Worm (Caenorhabditis elegans) whole organism, L1 larva: ENCODE data around the gene ttr-13.

ENCODE experiments used
- C04F5.9 ChIP-seq: sonication (generic microtip); optimal IDR thresholded peaks from 2 replicates; lab custom pipeline; 2016; ENCODE audit warnings: missing genetic modification characterization, missing compliant biosample characterization
- aha-1 ChIP-seq: fragments of 150-350 bp; optimal IDR thresholded peaks from 2 replicates; lab custom pipeline; 2014; ENCODE audit warnings: missing biosample characterization, missing genetic modification characterization
- alr-1 ChIP-seq: fragments of 200-800 bp; sonication (Bioruptor generic); optimal IDR thresholded peaks from 2 replicates; lab custom pipeline; 2018; ENCODE audit warnings: borderline replicate concordance, mild to moderate bottlenecking, missing genetic modification characterization, missing compliant biosample characterization
- ceh-63 ChIP-seq: fragments of 200-800 bp; sonication (Bioruptor generic); optimal IDR thresholded peaks from 2 replicates; lab custom pipeline; 2018; ENCODE audit warnings: mild to moderate bottlenecking, missing genetic modification characterization, missing compliant biosample characterization
- ceh-8 ChIP-seq: fragments of 200-800 bp; sonication (Bioruptor generic); optimal IDR thresholded peaks from 2 replicates; lab custom pipeline; 2018; ENCODE audit warnings: mild to moderate bottlenecking, missing genetic modification characterization, moderate library complexity, missing compliant biosample characterization
- ceh-88 ChIP-seq: fragments of 200-800 bp; sonication (Bioruptor generic); IDR thresholded peaks from 2 replicates; pipeline ENCODE4 v1.3.6; 2022; ENCODE audit warnings: missing genetic modification characterization, missing compliant biosample characterization
- ceh-90 ChIP-seq: sonication (generic microtip); optimal IDR thresholded peaks from 2 replicates; lab custom pipeline; 2016; ENCODE audit warnings: missing genetic modification characterization, missing compliant biosample characterization
- efl-1 ChIP-seq, 4 experiments: fragments of 150-350 bp; optimal IDR thresholded peaks in 3 of 4; peaks in 1 of 4; 1 replicate in 1 of 4; 2 replicates in 3 of 4; lab custom pipeline; 2014; ENCODE audit warnings: missing biosample characterization in 2 of 4, missing genetic modification characterization in 2 of 4, missing genetic modification reagents in 2 of 4
- efl-3 ChIP-seq: fragments of 200-800 bp; sonication (Bioruptor generic); optimal IDR thresholded peaks from 2 replicates; lab custom pipeline; 2018; ENCODE audit warnings: mild to moderate bottlenecking, missing genetic modification characterization, missing compliant biosample characterization
- egl-27 ChIP-seq, 2 experiments: fragments of 150-350 bp in 1 of 2; sonication (generic microtip); optimal IDR thresholded peaks; 3 replicates each; lab custom pipeline; 2017 to 2018; ENCODE audit warnings: missing biosample characterization in 2 of 2, missing genetic modification characterization in 2 of 2, missing genetic modification reagents in 2 of 2
- elt-2 ChIP-seq: sonication (generic microtip); optimal IDR thresholded peaks from 2 replicates; lab custom pipeline; 2016; ENCODE audit warnings: missing genetic modification characterization, mild to moderate bottlenecking, inconsistent platforms, missing compliant biosample characterization, missing genetic modification reagents
- fkh-4 ChIP-seq: sonication (generic microtip); optimal IDR thresholded peaks from 2 replicates; lab custom pipeline; 2016; ENCODE audit warnings: missing compliant biosample characterization, missing genetic modification characterization, borderline replicate concordance
- fos-1 ChIP-seq: fragments of 150-350 bp; optimal IDR thresholded peaks from 2 replicates; lab custom pipeline; 2014; ENCODE audit warnings: missing biosample characterization, missing genetic modification characterization
- hlh-17 ChIP-seq: fragments of 200-800 bp; sonication (Bioruptor generic); optimal IDR thresholded peaks from 2 replicates; lab custom pipeline; 2018; ENCODE audit warnings: missing genetic modification characterization, mild to moderate bottlenecking, missing compliant biosample characterization, moderate library complexity, borderline replicate concordance
- irx-1 ChIP-seq: sonication (generic microtip); optimal IDR thresholded peaks from 2 replicates; lab custom pipeline; 2016; ENCODE audit warnings: missing genetic modification characterization, missing compliant biosample characterization
- isw-1 ChIP-seq: fragments of 200-800 bp; sonication (Bioruptor generic); IDR thresholded peaks from 2 replicates; pipeline ENCODE4 v1.3.6; 2022; ENCODE audit warnings: missing genetic modification characterization, missing compliant biosample characterization
- jun-1 ChIP-seq: fragments of 150-350 bp; optimal IDR thresholded peaks from 2 replicates; lab custom pipeline; 2014; ENCODE audit warnings: missing biosample characterization, missing genetic modification reagents, missing genetic modification characterization
- lin-15B ChIP-seq: fragments of 150-350 bp; sonication (generic microtip); optimal IDR thresholded peaks from 3 replicates; lab custom pipeline; 2014; ENCODE audit warnings: missing biosample characterization, missing genetic modification characterization
- lin-39 ChIP-seq: fragments of 150-350 bp; optimal IDR thresholded peaks from 2 replicates; lab custom pipeline; 2014; ENCODE audit warnings: missing biosample characterization, missing genetic modification reagents, missing genetic modification characterization
- lsy-2 ChIP-seq, 2 experiments: fragments of 150-350 bp; optimal IDR thresholded peaks; 2 replicates each; lab custom pipeline; 2014; ENCODE audit warnings: missing biosample characterization in 2 of 2, missing genetic modification characterization in 2 of 2
- mab-9 ChIP-seq: fragments of 200-800 bp; sonication (Bioruptor generic); IDR thresholded peaks from 2 replicates; pipeline ENCODE4 v1.3.6; 2022; ENCODE audit warnings: missing genetic modification reagents, missing genetic modification characterization, missing compliant biosample characterization
- mdl-1 ChIP-seq, 2 experiments: fragments of 150-350 bp; optimal IDR thresholded peaks; 2 replicates each; lab custom pipeline; 2014 to 2017; ENCODE audit warnings: missing biosample characterization in 2 of 2, missing genetic modification characterization in 2 of 2, inconsistent platforms in 1 of 2
- mef-2 ChIP-seq: fragments of 150-350 bp; optimal IDR thresholded peaks from 2 replicates; lab custom pipeline; 2014; ENCODE audit warnings: missing biosample characterization, missing genetic modification characterization
- mep-1 ChIP-seq: fragments of 150-350 bp; optimal IDR thresholded peaks from 2 replicates; lab custom pipeline; 2014; ENCODE audit warnings: missing biosample characterization, missing genetic modification characterization
- nhr-19 ChIP-seq: fragments of 200-800 bp; sonication (Bioruptor generic); conservative IDR thresholded peaks from 2 replicates; pipeline ENCODE4 v1.3.6; 2022; ENCODE audit warnings: missing genetic modification characterization, missing compliant biosample characterization
- nhr-20 ChIP-seq: sonication (generic microtip); optimal IDR thresholded peaks from 2 replicates; lab custom pipeline; 2016; ENCODE audit warnings: mild to moderate bottlenecking, missing genetic modification characterization, missing compliant biosample characterization
- nhr-237 ChIP-seq: fragments of 150-350 bp; optimal IDR thresholded peaks from 2 replicates; lab custom pipeline; 2014; ENCODE audit warnings: missing biosample characterization, missing genetic modification characterization
- nhr-28 ChIP-seq: fragments of 150-350 bp; optimal IDR thresholded peaks from 2 replicates; lab custom pipeline; 2014; ENCODE audit warnings: missing biosample characterization, missing genetic modification characterization
- nhr-76 ChIP-seq: sonication (generic microtip); optimal IDR thresholded peaks from 2 replicates; lab custom pipeline; 2017; ENCODE audit warnings: missing biosample characterization, missing genetic modification characterization
- nhr-77 ChIP-seq: fragments of 150-350 bp; optimal IDR thresholded peaks from 2 replicates; lab custom pipeline; 2014; ENCODE audit warnings: missing biosample characterization, missing genetic modification characterization
- nhr-90 ChIP-seq: sonication (generic microtip); optimal IDR thresholded peaks from 2 replicates; lab custom pipeline; 2016; ENCODE audit warnings: mild to moderate bottlenecking, missing genetic modification characterization, missing compliant biosample characterization; ENCODE audit not compliant: poor library complexity
- pag-3 ChIP-seq: sonication (generic microtip); optimal IDR thresholded peaks from 2 replicates; lab custom pipeline; 2017; ENCODE audit warnings: missing genetic modification characterization, mild to moderate bottlenecking, missing compliant biosample characterization, antibody characterized with exemption, borderline replicate concordance; ENCODE audit not compliant: insufficient read depth
- pqm-1 ChIP-seq: sonication (generic microtip); optimal IDR thresholded peaks from 3 replicates; lab custom pipeline; 2017; ENCODE audit warnings: missing biosample characterization, missing genetic modification characterization
- rnt-1 ChIP-seq: sonication (generic microtip); optimal IDR thresholded peaks from 2 replicates; lab custom pipeline; 2016; ENCODE audit warnings: mild to moderate bottlenecking, missing genetic modification characterization, moderate library complexity, missing compliant biosample characterization
- snpc-4 ChIP-seq: fragments of 150-350 bp; optimal IDR thresholded peaks from 2 replicates; lab custom pipeline; 2014; ENCODE audit warnings: missing biosample characterization, missing genetic modification characterization
- sptf-1 ChIP-seq: fragments of 150-350 bp; optimal IDR thresholded peaks from 2 replicates; lab custom pipeline; 2014; ENCODE audit warnings: missing biosample characterization, missing genetic modification characterization
- swsn-7 ChIP-seq: sonication (generic microtip); optimal IDR thresholded peaks from 2 replicates; lab custom pipeline; 2016; ENCODE audit warnings: missing genetic modification characterization, missing compliant biosample characterization
- unc-130 ChIP-seq: fragments of 150-350 bp; optimal IDR thresholded peaks from 2 replicates; lab custom pipeline; 2017; ENCODE audit warnings: missing biosample characterization, missing genetic modification characterization, inconsistent platforms
- unc-30 ChIP-seq: sonication (generic microtip); optimal IDR thresholded peaks from 2 replicates; lab custom pipeline; 2017; ENCODE audit warnings: missing biosample characterization, missing genetic modification characterization
- unc-62 ChIP-seq: fragments of 150-350 bp; optimal IDR thresholded peaks from 2 replicates; lab custom pipeline; 2014; ENCODE audit warnings: missing biosample characterization, missing genetic modification reagents, missing genetic modification characterization
- xbp-1 ChIP-seq: sonication (generic microtip); optimal IDR thresholded peaks from 2 replicates; lab custom pipeline; 2016; ENCODE audit warnings: missing genetic modification characterization, missing compliant biosample characterization
- ztf-11 ChIP-seq, 2 experiments: sonication (generic microtip); optimal IDR thresholded peaks; 2 replicates each; lab custom pipeline; 2016 to 2017; ENCODE audit warnings: missing genetic modification characterization in 2 of 2, missing biosample characterization in 1 of 2, missing compliant biosample characterization in 1 of 2
- ztf-4 ChIP-seq: fragments of 150-350 bp; optimal IDR thresholded peaks from 2 replicates; lab custom pipeline; 2014; ENCODE audit warnings: missing biosample characterization, missing genetic modification characterization

The ttr-13 gene

ce11 chrV:20636855-20637254 lies at the start of gene ttr-13:
Gene ttr-13 (minus strand): TSS chrV:20636955.
- TF ChIP-seq xbp-1 (tag; lab: Kevin White, UChicago) (no peak), egl-27 (tag; optimal IDR thresholded peaks at IDR 0.05; lab: Kevin White, UChicago) (no peak), mdl-1 (tag; optimal IDR thresholded peaks at IDR 0.05; lab: Kevin White, UChicago) (no peak), C04F5.9 (tag; lab: Kevin White, UChicago) (no peak), unc-30 (no peak), lin-15B (tag; lab: Kevin White, UChicago) (no peak), alr-1 (tag; lab: Kevin White, UChicago) (no peak), nhr-76 (tag; lab: Kevin White, UChicago) (no peak), isw-1 (GFP tag; lab: Robert Waterston, UW) (no peak), ztf-11 (tag; optimal IDR thresholded peaks at IDR 0.05; lab: Kevin White, UChicago) (no peak), fkh-4 (tag; lab: Kevin White, UChicago) (no peak), ceh-63 (GFP tag; lab: Kevin White, UChicago) (no peak), nhr-20 (tag; lab: Kevin White, UChicago) (no peak), lin-39 (tag; lab: Kevin White, UChicago) (no peak), pag-3 (tag; lab: Kevin White, UChicago) (no peak), lsy-2 (tag; optimal IDR thresholded peaks at IDR 0.05; lab: Kevin White, UChicago) (no peak), fos-1 (tag; lab: Kevin White, UChicago) (no peak), ceh-8 (GFP tag; lab: Kevin White, UChicago) (no peak)
- TF ChIP-seq, all 84 proteins: peak for 0

ce11 chrV:20685383-20685782 lies 48.6 kb upstream of the ttr-13 start, which contains the start of gene klf-2:
Gene klf-2 (plus strand): TSS chrV:20685683.
- no peak for TF ChIP-seq aha-1 (tag; lab: Kevin White, UChicago)
- TF ChIP-seq, all 84 proteins: peak for 0

DNA sequence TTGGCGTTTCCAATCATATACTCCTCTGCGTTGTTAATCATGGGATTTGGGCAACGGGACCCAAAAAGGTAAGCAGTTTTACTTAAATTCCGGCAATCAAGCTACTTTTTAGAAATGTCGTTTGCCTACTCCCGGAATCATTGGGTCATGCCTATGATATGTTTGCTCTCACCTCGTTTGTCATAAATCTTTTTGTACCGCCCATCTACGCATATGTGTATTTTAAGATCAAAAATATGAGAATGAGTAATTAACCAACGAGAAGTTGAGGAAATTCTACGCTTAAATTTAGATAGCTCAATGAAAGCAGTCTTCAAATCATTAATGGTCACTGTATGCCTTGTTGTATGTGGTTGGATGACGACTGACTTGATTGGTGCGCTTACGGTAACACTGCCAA lies 45.6 kb upstream of the ttr-13 start:
- no peak for TF ChIP-seq nhr-19 (GFP tag; lab: Robert Waterston, UW)
- no peak for TF ChIP-seq mef-2 (tag; lab: Kevin White, UChicago)
- TF ChIP-seq ceh-88 = no peak
- no peak for TF ChIP-seq efl-3 (GFP tag; lab: Kevin White, UChicago)
- no peak for TF ChIP-seq nhr-77 (tag; lab: Kevin White, UChicago)
- no peak for TF ChIP-seq mab-9
- TF ChIP-seq nhr-90 = no peak
- TF ChIP-seq xbp-1 (tag; lab: Kevin White, UChicago) = no peak
- TF ChIP-seq irx-1 (tag; lab: Kevin White, UChicago) = no peak
- TF ChIP-seq jun-1 = no peak
- TF ChIP-seq elt-2 (tag; lab: Kevin White, UChicago) = no peak
- TF ChIP-seq efl-1 (optimal IDR thresholded peaks at IDR 0.05; lab: Kevin White, UChicago) = no peak
- no peak for TF ChIP-seq efl-1 (GFP tag; optimal IDR thresholded peaks at IDR 0.05 in 1 of 2; lab: Kevin White, UChicago)
- TF ChIP-seq ceh-8 (GFP tag; lab: Kevin White, UChicago) = no peak
- no peak for TF ChIP-seq mep-1
- TF ChIP-seq nhr-237 = no peak

ce11 chrV:20681824-20682223 lies 45.1 kb upstream of the ttr-13 start:
- TF ChIP-seq snpc-4 (tag; lab: Kevin White, UChicago) (peak; percentile 86), unc-62 (GFP tag; lab: Kevin White, UChicago) (no peak), xbp-1 (tag; lab: Kevin White, UChicago) (no peak)

DNA sequence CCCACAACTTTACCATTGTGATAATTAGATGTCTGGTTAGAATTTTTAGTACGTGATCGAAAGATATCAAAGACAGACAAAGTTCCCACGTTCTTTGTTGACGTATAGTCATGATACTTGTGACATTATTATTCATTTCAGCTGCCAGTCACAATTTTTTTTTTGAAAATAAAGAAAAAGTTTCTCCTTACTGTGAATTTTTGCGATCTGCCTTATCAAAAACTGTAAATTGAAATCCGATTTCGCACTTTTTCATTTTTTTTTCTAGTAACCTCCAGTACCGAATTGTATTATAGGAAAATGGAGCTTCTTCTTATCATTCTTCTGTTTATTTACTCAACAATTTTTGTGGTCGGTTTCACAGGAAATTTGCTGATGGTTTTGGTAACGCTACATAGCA lies 44.4 kb upstream of the ttr-13 start, which contains the start of gene srsx-35:
TSS of gene srsx-35 (plus strand) at position 301 of the 400 bp plus-strand sequence.
- TF ChIP-seq ceh-8 (GFP tag; lab: Kevin White, UChicago) (no peak), unc-30 (no peak), ceh-90 (no peak), nhr-28 (no peak), hlh-17 (GFP tag; lab: Kevin White, UChicago) (no peak), egl-27 (tag; optimal IDR thresholded peaks at IDR 0.05; lab: Kevin White, UChicago) (no peak), mdl-1 (tag; optimal IDR thresholded peaks at IDR 0.05; lab: Kevin White, UChicago) (no peak), ztf-4 (tag; lab: Kevin White, UChicago) (no peak), fos-1 (tag; lab: Kevin White, UChicago) (no peak), pqm-1 (tag; lab: Kevin White, UChicago) (no peak), alr-1 (tag; lab: Kevin White, UChicago) (no peak), mep-1 (no peak), unc-130 (tag; lab: Kevin White, UChicago) (no peak), swsn-7 (tag; lab: Kevin White, UChicago) (no peak), xbp-1 (tag; lab: Kevin White, UChicago) (no peak), rnt-1 (tag; lab: Kevin White, UChicago) (no peak), sptf-1 (tag; lab: Kevin White, UChicago) (no peak)
- TF ChIP-seq, all 84 proteins: peak for 0
